ENCODE assay signal across 1 fruit fly cellular context in the genomic region with DNA sequence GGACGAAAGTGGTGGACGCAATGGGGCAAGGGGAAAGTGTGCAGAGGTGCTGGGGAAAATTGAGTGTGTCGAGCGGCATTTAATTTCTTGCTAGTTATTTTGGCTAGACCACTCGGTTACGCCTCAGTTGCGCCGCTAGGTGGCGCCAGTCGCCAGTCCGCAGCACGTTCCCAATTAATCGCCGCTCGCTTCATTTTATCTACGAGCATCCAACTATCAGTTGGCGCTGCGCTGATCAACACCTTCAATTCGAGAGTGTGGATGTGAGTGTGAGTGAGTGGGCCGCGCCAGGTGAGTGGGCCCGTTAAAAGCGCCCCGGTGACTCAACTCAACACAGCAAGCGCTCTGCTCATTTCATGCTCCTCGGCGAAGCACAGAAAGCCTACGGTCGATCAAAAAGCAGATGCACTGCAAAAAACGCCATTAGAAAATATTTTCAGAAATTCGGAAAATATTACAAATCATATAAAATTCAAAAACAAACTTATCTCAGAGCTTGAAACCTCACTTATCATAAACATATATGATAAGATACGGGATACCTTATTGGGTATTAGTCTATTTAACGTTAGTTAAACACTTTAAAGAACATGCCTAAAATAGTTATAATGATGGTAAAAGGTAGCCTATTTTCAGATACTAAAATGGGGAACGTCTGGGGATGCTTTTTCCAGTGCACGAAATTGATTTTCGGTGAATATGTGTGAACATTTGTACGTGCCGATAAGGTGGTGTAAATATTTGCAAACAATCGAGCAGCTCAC.
TF ChIP-seq lines count a peak whose summit lies in the region.

No protein-coding gene starts in this region.

TF ChIP-seq in whole organism, embryonic, 481 proteins besides CTCF, POLR2A, EP300 and RAD21 (continued from another document):
- TF ChIP-seq bbx (GFP tag; IDR thresholded peaks at IDR 0.05; lab: Robert Waterston, UW; ENCODE audit: partially characterized antibody) (no peak), CG7987 (GFP tag; optimal IDR thresholded peaks at IDR 0.05; lab: Kevin White, UChicago) (peak; percentile 28), CG3407 (GFP tag; optimal IDR thresholded peaks at IDR 0.05; lab: Kevin White, UChicago) (peak; percentile 59), ara (GFP tag; IDR thresholded peaks at IDR 0.05; lab: Robert Waterston, UW) (peak; percentile 73), twi (tag; optimal IDR thresholded peaks at IDR 0.05; lab: Kevin White, UChicago) (peak; percentile 66), CG17328 (GFP tag; IDR thresholded peaks at IDR 0.05; lab: Robert Waterston, UW) (peak; percentile 55; the same call in 1 of the 2 replicates), h (optimal IDR thresholded peaks at IDR 0.05; lab: Kevin White, UChicago) (no peak), pzg (GFP tag; optimal IDR thresholded peaks at IDR 0.05; lab: Kevin White, UChicago) (no peak), fd102C (GFP tag; optimal IDR thresholded peaks at IDR 0.05; lab: Kevin White, UChicago) (no peak), HLH54F (GFP tag; optimal IDR thresholded peaks at IDR 0.05; lab: Kevin White, UChicago) (peak; percentile 84), CG7556 (GFP tag; optimal IDR thresholded peaks at IDR 0.05; lab: Kevin White, UChicago) (peak; percentile 86), Oaz (GFP tag; IDR thresholded peaks at IDR 0.05; lab: Robert Waterston, UW) (peak; percentile 62), Hsf (GFP tag; optimal IDR thresholded peaks at IDR 0.05; lab: Kevin White, UChicago) (peak; percentile 84), CG30403 (GFP tag; optimal IDR thresholded peaks at IDR 0.05; lab: Kevin White, UChicago) (peak; percentile 92), psq (GFP tag; optimal IDR thresholded peaks at IDR 0.05; lab: Kevin White, UChicago) (peak; percentile 47), H2.0 (GFP tag; IDR thresholded peaks at IDR 0.05; lab: Robert Waterston, UW) (peak; percentile 60; the same call in 1 of the 2 replicates), CG8290 (GFP tag; optimal IDR thresholded peaks at IDR 0.05; lab: Kevin White, UChicago) (no peak), CG8290 (tag; optimal IDR thresholded peaks at IDR 0.05; lab: Kevin White, UChicago) (peak in 1 of 2 experiments; percentile 72), CG13894 (tag; optimal IDR thresholded peaks at IDR 0.05; lab: Kevin White, UChicago) (peak; percentile 64), Xbp1 (GFP tag; optimal IDR thresholded peaks at IDR 0.05; lab: Kevin White, UChicago) (peak; percentile 86), CG10979 (tag; optimal IDR thresholded peaks at IDR 0.05; lab: Kevin White, UChicago) (peak; percentile 77), YL-1 (GFP tag; optimal IDR thresholded peaks at IDR 0.05; lab: Kevin White, UChicago) (peak; percentile 19), Spps (tag; optimal IDR thresholded peaks at IDR 0.05; lab: Kevin White, UChicago) (peak; percentile 6), B-H2 (GFP tag; optimal IDR thresholded peaks at IDR 0.05; lab: Kevin White, UChicago) (peak; percentile 73), fd96Cb (tag; optimal IDR thresholded peaks at IDR 0.05; lab: Kevin White, UChicago) (peak; percentile 83), amos (GFP tag; IDR thresholded peaks at IDR 0.05; lab: Robert Waterston, UW; ENCODE audit: partially characterized antibody) (peak; percentile 13; the same call in 1 of the 2 replicates), lola (GFP tag; optimal IDR thresholded peaks at IDR 0.05; lab: Kevin White, UChicago) (peak in 1 of 3 experiments; percentile 49), scrt (GFP tag; optimal IDR thresholded peaks at IDR 0.05; lab: Kevin White, UChicago) (peak; percentile 68), cad (GFP tag; optimal IDR thresholded peaks at IDR 0.05; lab: Kevin White, UChicago) (no peak), z (GFP tag; IDR thresholded peaks at IDR 0.05; lab: Robert Waterston, UW) (peak; percentile 85; the same call in 2 of the 3 replicates)
